Fruit fly (Drosophila melanogaster) whole organism, embryonic: ENCODE data around the gene CG10943.

Source experiments
- Dfd ChIP-seq, 2 experiments: fragments of >200 bp; optimal IDR thresholded peaks; 2 replicates each; lab custom pipeline; 2017; ENCODE audit warnings: missing biosample characterization in 2 of 2, missing genetic modification characterization in 2 of 2
- Dll ChIP-seq: fragments of 200-800 bp; sonication (Bioruptor generic); IDR thresholded peaks from 4 replicates; pipeline ENCODE4 v1.3.6; 2022; ENCODE audit warnings: missing biosample characterization, missing genetic modification characterization; ENCODE audit not compliant: partially characterized antibody
- sisA ChIP-seq: fragments of 200-800 bp; sonication (Bioruptor generic); IDR thresholded peaks from 2 replicates; pipeline ENCODE4 v1.3.6; 2022; ENCODE audit warnings: missing biosample characterization, missing genetic modification characterization

DNA sequence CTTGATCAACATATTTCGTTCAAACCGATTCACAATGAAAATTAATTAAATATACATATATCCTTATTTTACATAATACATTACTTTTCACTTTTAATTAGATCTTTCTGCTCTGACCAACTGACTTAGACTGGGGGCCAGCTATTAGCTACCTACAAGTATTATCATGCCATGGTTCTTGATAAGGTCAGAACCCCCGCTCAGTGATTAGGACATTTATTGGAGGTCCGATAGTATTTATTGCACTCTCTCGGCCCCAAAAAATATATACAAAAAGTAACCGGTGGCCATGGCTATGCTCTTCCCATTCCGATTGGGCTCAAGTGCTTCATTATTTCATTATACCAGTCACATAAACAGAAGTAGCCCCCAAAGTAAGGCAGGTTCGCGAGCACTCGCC, 35.0 kb downstream of the CG10943 start:
- TF ChIP-seq Dfd (GFP tag; optimal IDR thresholded peaks at IDR 0.05; lab: Kevin White, UChicago) (no peak), sisA (no peak), Dll (GFP tag; lab: Robert Waterston, UW) (no peak)
